Worm (Caenorhabditis elegans): ENCODE results near the gene sumv-1.

- no peak for TF ChIP-seq nhr-28 (tag; optimal IDR thresholded peaks at IDR 0.05)
- TF ChIP-seq zip-8 (tag; optimal IDR thresholded peaks at IDR 0.05), result no peak
- no peak for TF ChIP-seq ham-2 (GFP tag; optimal IDR thresholded peaks at IDR 0.05)
- no peak for TF ChIP-seq nhr-237 (tag; optimal IDR thresholded peaks at IDR 0.05)
- TF ChIP-seq snpc-4 (tag; optimal IDR thresholded peaks at IDR 0.05), result no peak
- no peak for TF ChIP-seq mab-5 (tag; optimal IDR thresholded peaks at IDR 0.05)
- no peak for TF ChIP-seq nhr-12 (tag; optimal IDR thresholded peaks at IDR 0.05)
These were observed 20.3 kb upstream of the sumv-1 start for ce11 chrIII:5274250-5274649.

All from whole organism, mixed stage, embryonic.